Fruit fly (Drosophila melanogaster): ENCODE data around the gene CycY.
A peak's percentile ranks its signal among the peaks of the same experiment; 100 is the strongest.

Gene CycY

DNA sequence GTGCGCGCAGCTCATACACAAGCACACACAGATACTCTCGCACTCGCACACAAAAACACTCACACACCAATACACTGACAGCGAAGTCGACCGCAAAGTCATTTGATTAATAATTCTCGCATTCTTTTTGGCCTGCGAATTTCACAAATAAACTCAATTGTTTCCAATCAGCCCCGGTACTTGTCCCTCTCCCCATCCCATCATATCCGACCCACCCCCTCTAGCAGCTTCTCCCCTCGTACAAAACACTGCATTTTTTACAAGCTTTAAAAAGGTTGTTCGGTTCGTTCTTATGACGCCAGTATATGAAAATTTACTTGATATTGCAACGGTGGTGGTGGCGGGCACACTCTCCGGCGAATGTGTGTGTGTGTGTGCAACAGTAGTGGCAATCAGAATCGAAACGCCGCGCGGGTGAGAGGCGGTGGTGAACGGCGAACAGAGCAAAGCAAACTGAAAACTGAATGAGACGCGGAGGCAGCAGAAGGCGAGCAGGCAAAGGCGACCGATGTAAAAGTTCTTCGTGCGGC is 5.8 kb downstream of the CycY start (continued):
- TF ChIP-seq ham (GFP tag; IDR thresholded peaks at IDR 0.05) (no peak), ac (GFP tag; optimal IDR thresholded peaks at IDR 0.05) (no peak), CG7372 (GFP tag; IDR thresholded peaks at IDR 0.05) (no peak), CG8281 (tag; optimal IDR thresholded peaks at IDR 0.05) (no peak), rib (GFP tag; IDR thresholded peaks at IDR 0.05) (peak; percentile 81; the same call in 1 of the 2 replicates), CG30431 (GFP tag; optimal IDR thresholded peaks at IDR 0.05) (no peak), MESR4 (GFP tag; optimal IDR thresholded peaks at IDR 0.05) (peak; percentile 28), CHES-1-like (GFP tag; optimal IDR thresholded peaks at IDR 0.05) (peak; percentile 1), Max (GFP tag; optimal IDR thresholded peaks at IDR 0.05) (no peak), tgo (GFP tag; IDR thresholded peaks at IDR 0.05) (no peak), ken (GFP tag; IDR thresholded peaks at IDR 0.05) (no peak), Hr78 (GFP tag; optimal IDR thresholded peaks at IDR 0.05) (no peak), Nf-YA (GFP tag; IDR thresholded peaks at IDR 0.05) (no peak), crc (GFP tag; optimal IDR thresholded peaks at IDR 0.05) (no peak), CG6813 (GFP tag; optimal IDR thresholded peaks at IDR 0.05) (no peak), CG5180 (GFP tag; optimal IDR thresholded peaks at IDR 0.05) (no peak), Lim3 (GFP tag; IDR thresholded peaks at IDR 0.05) (no peak), CG12071 (GFP tag; optimal IDR thresholded peaks at IDR 0.05) (peak; percentile 52), stwl (tag; optimal IDR thresholded peaks at IDR 0.05) (no peak), unpg (GFP tag; optimal IDR thresholded peaks at IDR 0.05) (peak; percentile 2), btn (GFP tag; optimal IDR thresholded peaks at IDR 0.05) (no peak), Mad (GFP tag; optimal IDR thresholded peaks at IDR 0.05) (peak; percentile 2), CG31365 (tag; optimal IDR thresholded peaks at IDR 0.05) (no peak), mirr (GFP tag; optimal IDR thresholded peaks at IDR 0.05) (peak; percentile 65), seq (GFP tag; IDR thresholded peaks at IDR 0.05) (peak; percentile 46; the same call in 1 of the 2 replicates), CG13296 (GFP tag; optimal IDR thresholded peaks at IDR 0.05) (no peak), CG7963 (GFP tag; IDR thresholded peaks at IDR 0.05; ENCODE audit: partially characterized antibody) (no peak), her (GFP tag; optimal IDR thresholded peaks at IDR 0.05) (peak; percentile 34), CG13123 (GFP tag; optimal IDR thresholded peaks at IDR 0.05) (no peak), CG15514 (GFP tag; optimal IDR thresholded peaks at IDR 0.05) (peak; percentile 27), h (optimal IDR thresholded peaks at IDR 0.05) (no peak), pita (GFP tag; optimal IDR thresholded peaks at IDR 0.05) (no peak), B-H2 (GFP tag; optimal IDR thresholded peaks at IDR 0.05) (peak; percentile 44), luna (GFP tag; optimal IDR thresholded peaks at IDR 0.05) (no peak), CG42726 (GFP tag; IDR thresholded peaks at IDR 0.05; ENCODE audit: partially characterized antibody) (peak; percentile 81), CG4707 (GFP tag; optimal IDR thresholded peaks at IDR 0.05) (no peak), CG7271 (tag; optimal IDR thresholded peaks at IDR 0.05) (no peak), tup (GFP tag; optimal IDR thresholded peaks at IDR 0.05) (no peak), vnd (GFP tag; IDR thresholded peaks at IDR 0.05; ENCODE audit: partially characterized antibody) (no peak), bcd (GFP tag; optimal IDR thresholded peaks at IDR 0.05) (no peak), TFAM (GFP tag; optimal IDR thresholded peaks at IDR 0.05) (no peak), CG18599 (GFP tag; optimal IDR thresholded peaks at IDR 0.05) (peak; percentile 62), CG18011 (GFP tag; optimal IDR thresholded peaks at IDR 0.05) (no peak), pzg (GFP tag; optimal IDR thresholded peaks at IDR 0.05) (peak; percentile 25), Trl (optimal IDR thresholded peaks at IDR 0.05) (no peak), Trl (GFP tag; optimal IDR thresholded peaks at IDR 0.05) (peak; percentile 24), CG14965 (GFP tag; optimal IDR thresholded peaks at IDR 0.05; ENCODE audit: borderline replicate concordance) (no peak), pb (GFP tag; optimal IDR thresholded peaks at IDR 0.05) (peak; percentile 53), tll (GFP tag; optimal IDR thresholded peaks at IDR 0.05) (peak in 1 of 2 experiments; percentile 10), Dbx (GFP tag; IDR thresholded peaks at IDR 0.05) (peak; percentile 68; the same call in 2 of the 3 replicates)

Measured in whole organism, embryonic.